Worm (Caenorhabditis elegans): ENCODE measurements around the gene hum-5.

DNA sequence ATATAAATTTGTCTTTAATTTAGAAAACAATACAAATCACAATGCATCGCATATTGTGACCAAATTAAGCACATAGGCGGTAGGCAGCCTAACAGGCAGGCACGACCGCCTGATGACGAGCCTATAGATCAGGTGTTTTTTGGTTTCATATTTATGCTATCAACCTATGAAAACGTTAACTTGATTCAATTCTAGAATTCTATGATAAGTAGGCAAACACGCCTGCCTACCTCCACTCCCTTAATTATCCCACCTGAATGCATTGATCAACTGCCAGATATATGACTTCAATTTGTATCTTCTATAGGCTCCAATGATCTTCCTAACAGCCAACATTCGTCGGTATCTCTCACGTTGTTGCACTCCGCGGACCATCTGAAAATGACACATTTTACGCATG is 5.8 kb downstream of the hum-5 start:
- TF ChIP-seq hmbx-1 (tag; optimal IDR thresholded peaks at IDR 0.05) (no peak), ama-1 (optimal IDR thresholded peaks at IDR 0.05) (no peak), tbx-37 (GFP tag; conservative IDR thresholded peaks at IDR 0.05) (no peak), sea-1 (GFP tag; conservative IDR thresholded peaks at IDR 0.05) (no peak), hnd-1 (tag; optimal IDR thresholded peaks at IDR 0.05) (no peak), pes-1 (GFP tag; IDR thresholded peaks at IDR 0.05) (no peak), tbx-11 (GFP tag; IDR thresholded peaks at IDR 0.05) (no peak), tra-4 (tag; optimal IDR thresholded peaks at IDR 0.05) (no peak), ceh-13 (GFP tag; optimal IDR thresholded peaks at IDR 0.05) (no peak), hmg-4 (GFP tag; optimal IDR thresholded peaks at IDR 0.05) (no peak), flt-1 (GFP tag; IDR thresholded peaks at IDR 0.05) (no peak), B0310.2 (tag; optimal IDR thresholded peaks at IDR 0.05) (no peak), F13C5.2 (tag; optimal IDR thresholded peaks at IDR 0.05) (no peak)

Data from whole organism, early embryonic.